Fruit fly (Drosophila melanogaster): ENCODE measurements around the gene Nha1.

Gene Nha1

DNA sequence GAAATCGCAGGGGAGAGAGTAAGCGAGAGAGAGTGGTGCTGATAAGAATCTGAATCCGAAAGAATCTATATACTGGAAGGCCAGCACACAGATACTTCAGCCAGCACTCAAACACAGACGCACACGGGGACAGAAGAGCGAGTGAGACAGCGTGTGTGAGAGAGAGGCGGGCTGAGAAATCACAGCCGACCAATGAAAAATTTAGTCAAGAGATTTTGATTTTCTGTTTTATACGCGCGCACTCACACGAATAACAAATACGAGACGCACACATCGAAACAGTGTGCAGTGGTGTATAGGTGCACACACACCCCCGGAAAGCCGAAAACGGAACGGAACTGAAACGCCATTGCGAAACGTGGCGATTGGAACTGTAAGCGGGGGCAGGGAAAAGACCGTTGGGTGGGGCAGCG, 36.5 kb downstream of the Nha1 start:
- TF ChIP-seq CG9932 (GFP tag; IDR thresholded peaks at IDR 0.05) (no peak), emc (GFP tag; optimal IDR thresholded peaks at IDR 0.05) (no peak), sc (optimal IDR thresholded peaks at IDR 0.05) (no peak), sc (GFP tag; optimal IDR thresholded peaks at IDR 0.05) (no peak), CG17829 (tag; optimal IDR thresholded peaks at IDR 0.05) (peak; percentile 1), sna (GFP tag; IDR thresholded peaks at IDR 0.05; ENCODE audit: partially characterized antibody) (peak; percentile 38; the same call in 1 of the 2 replicates), phol (tag; optimal IDR thresholded peaks at IDR 0.05) (peak; percentile 5), CG11560 (tag; IDR thresholded peaks at IDR 0.05) (no peak), zen2 (GFP tag; IDR thresholded peaks at IDR 0.05; ENCODE audit: partially characterized antibody) (no peak), sens-2 (GFP tag; IDR thresholded peaks at IDR 0.05) (peak; percentile 99), row (GFP tag; IDR thresholded peaks at IDR 0.05) (no peak), CG32767 (GFP tag; IDR thresholded peaks at IDR 0.05) (0 out of 2 replicates have a peak, but pooled peaks have one; percentile 7), exex (tag; optimal IDR thresholded peaks at IDR 0.05) (peak; percentile 3), abd-A (tag; optimal IDR thresholded peaks at IDR 0.05) (peak; percentile 58), vvl (GFP tag; IDR thresholded peaks at IDR 0.05) (peak; percentile 46), CG15269 (tag; optimal IDR thresholded peaks at IDR 0.05) (no peak), CG14710 (tag; optimal IDR thresholded peaks at IDR 0.05) (no peak), CG8924 (tag; optimal IDR thresholded peaks at IDR 0.05) (peak; percentile 20), Ada2b (GFP tag; IDR thresholded peaks at IDR 0.05) (no peak), HmgZ (tag; optimal IDR thresholded peaks at IDR 0.05) (peak; percentile 11), chm (GFP tag; IDR thresholded peaks at IDR 0.05) (0 out of 2 replicates have a peak, but pooled peaks have one; percentile 35), kni (GFP tag; optimal IDR thresholded peaks at IDR 0.05) (peak; percentile 37), CG1603 (tag; optimal IDR thresholded peaks at IDR 0.05) (peak; percentile 19), sug (tag; optimal IDR thresholded peaks at IDR 0.05) (peak; percentile 44), CG6654 (GFP tag; optimal IDR thresholded peaks at IDR 0.05) (no peak), z (GFP tag; IDR thresholded peaks at IDR 0.05) (peak; percentile 77), aop (GFP tag; IDR thresholded peaks at IDR 0.05) (peak; percentile 88), CG9797 (GFP tag; optimal IDR thresholded peaks at IDR 0.05) (no peak), Asciz (GFP tag; optimal IDR thresholded peaks at IDR 0.05) (no peak), knrl (GFP tag; IDR thresholded peaks at IDR 0.05; ENCODE audit: partially characterized antibody) (no peak), ftz-f1 (GFP tag; optimal IDR thresholded peaks at IDR 0.05) (peak; percentile 44), CG3726 (GFP tag; IDR thresholded peaks at IDR 0.05) (no peak), CG32532 (GFP tag; IDR thresholded peaks at IDR 0.05) (peak; percentile 28; the same call in 1 of the 2 replicates), Jarid2 (GFP tag; optimal IDR thresholded peaks at IDR 0.05) (peak; percentile 63), Xbp1 (GFP tag; optimal IDR thresholded peaks at IDR 0.05) (no peak), trh (GFP tag; optimal IDR thresholded peaks at IDR 0.05) (no peak), CG8478 (optimal IDR thresholded peaks at IDR 0.05) (peak; percentile 84), psq (GFP tag; optimal IDR thresholded peaks at IDR 0.05) (no peak), CG7271 (tag; optimal IDR thresholded peaks at IDR 0.05) (no peak), HLH3B (GFP tag; IDR thresholded peaks at IDR 0.05) (no peak), ttk (GFP tag; IDR thresholded peaks at IDR 0.05) (peak; percentile 34), sr (GFP tag; IDR thresholded peaks at IDR 0.05) (peak; percentile 73), CG12299 (tag; optimal IDR thresholded peaks at IDR 0.05) (no peak), CG12659 (GFP tag; optimal IDR thresholded peaks at IDR 0.05) (no peak), CG6813 (GFP tag; optimal IDR thresholded peaks at IDR 0.05) (no peak), ci (GFP tag; IDR thresholded peaks at IDR 0.05) (peak; percentile 66; the same call in 2 of the 3 replicates), CG3281 (GFP tag; optimal IDR thresholded peaks at IDR 0.05) (no peak), Fer2 (tag; optimal IDR thresholded peaks at IDR 0.05) (no peak), gsb-n (tag; optimal IDR thresholded peaks at IDR 0.05) (peak; percentile 29), CG14441 (GFP tag; IDR thresholded peaks at IDR 0.05) (no peak), CG14667 (GFP tag; IDR thresholded peaks at IDR 0.05) (no peak), CG11093 (GFP tag; IDR thresholded peaks at IDR 0.05) (no peak)
